Fruit fly (Drosophila melanogaster) whole organism, wandering third instar larva: ENCODE results near the gene CG33666.
"Not testable (repeated sequence)": the region's sequence is repeated elsewhere in the genome, so short reads cannot be mapped to it uniquely, and the experiment has no call there.

Experiments
- CG9705 ChIP-seq: fragments of 200-800 bp; sonication (Bioruptor generic); optimal IDR thresholded peaks from 2 replicates; lab custom pipeline; 2018; ENCODE audit warnings: missing biosample characterization, mild to moderate bottlenecking, missing genetic modification characterization
- CrebA ChIP-seq: fragments of 200-800 bp; sonication (Bioruptor generic); optimal IDR thresholded peaks from 2 replicates; lab custom pipeline; 2016; ENCODE audit warnings: missing biosample characterization, mild to moderate bottlenecking, missing genetic modification characterization, borderline replicate concordance
- Dfd ChIP-seq: fragments of >200 bp; optimal IDR thresholded peaks from 2 replicates; lab custom pipeline; 2017; ENCODE audit warnings: missing biosample characterization, missing genetic modification characterization
- Dif ChIP-seq: fragments of 200-275, 200-300 bp; sonication (Bioruptor generic); optimal IDR thresholded peaks from 2 replicates; lab custom pipeline; 2018; ENCODE audit warnings: missing biosample characterization, missing genetic modification characterization; ENCODE audit not compliant: partially characterized antibody
- GATAd ChIP-seq: sonication (Bioruptor generic); optimal IDR thresholded peaks from 2 replicates; lab custom pipeline; 2016; ENCODE audit warnings: missing biosample characterization, missing genetic modification characterization
- HLH106 ChIP-seq: fragments of 200-800 bp; optimal IDR thresholded peaks from 3 replicates; lab custom pipeline; 2019; ENCODE audit warnings: missing biosample characterization, mild to moderate bottlenecking, missing genetic modification characterization, moderate library complexity
- Hr78 ChIP-seq: fragments of >200 bp; optimal IDR thresholded peaks from 2 replicates; lab custom pipeline; 2017; ENCODE audit warnings: missing biosample characterization, missing genetic modification characterization
- Jra ChIP-seq: sonication (Bioruptor generic); optimal IDR thresholded peaks from 2 replicates; lab custom pipeline; 2016; ENCODE audit warnings: missing biosample characterization, missing genetic modification characterization
- N ChIP-seq: fragments of >200 bp; optimal IDR thresholded peaks from 2 replicates; lab custom pipeline; 2018; ENCODE audit warnings: missing biosample characterization, missing external identifiers, missing genetic modification characterization
- OdsH ChIP-seq: fragments of 200-800 bp; sonication (Bioruptor generic); optimal IDR thresholded peaks from 2 replicates; lab custom pipeline; 2016; ENCODE audit warnings: missing biosample characterization, mild to moderate bottlenecking, missing genetic modification characterization
- Rel ChIP-seq, 2 experiments: fragments of 200-800 bp; sonication (Bioruptor generic) in 1 of 2; optimal IDR thresholded peaks; 2 replicates in 1 of 2; 3 replicates in 1 of 2; lab custom pipeline; 2016 to 2019; ENCODE audit warnings: mild to moderate bottlenecking in 2 of 2, missing biosample characterization in 2 of 2, missing genetic modification characterization in 2 of 2, moderate library complexity in 1 of 2
- Sp1 ChIP-seq: fragments of 200-800 bp; sonication (Bioruptor generic); optimal IDR thresholded peaks from 3 replicates; lab custom pipeline; 2019; ENCODE audit warnings: missing biosample characterization, mild to moderate bottlenecking, missing genetic modification characterization, moderate library complexity
- Vsx2 ChIP-seq: fragments of 200-300, 225-300 bp; sonication (Bioruptor generic); optimal IDR thresholded peaks from 2 replicates; lab custom pipeline; 2018; ENCODE audit warnings: missing biosample characterization, missing genetic modification characterization; ENCODE audit not compliant: partially characterized antibody
- br ChIP-seq: fragments of 200-800 bp; sonication (Bioruptor generic); optimal IDR thresholded peaks from 2 replicates; lab custom pipeline; 2016; ENCODE audit warnings: missing biosample characterization, missing genetic modification characterization
- dl ChIP-seq, 2 experiments: fragments of 175-275, 200-275 bp in 1 of 2; fragments of 200-275 bp in 1 of 2; sonication (Bioruptor generic); optimal IDR thresholded peaks; lab custom pipeline; 2018; ENCODE audit warnings: mild to moderate bottlenecking in 2 of 2, missing biosample characterization in 2 of 2, missing genetic modification characterization in 2 of 2, moderate library complexity in 2 of 2; ENCODE audit not compliant: partially characterized antibody in 2 of 2, insufficient read depth in 1 of 2
- dmrt93B ChIP-seq: fragments of 200-800 bp; sonication (Bioruptor generic); optimal IDR thresholded peaks from 2 replicates; lab custom pipeline; 2018; ENCODE audit warnings: missing biosample characterization, mild to moderate bottlenecking, missing genetic modification characterization
- dsf ChIP-seq: sonication (Bioruptor generic); optimal IDR thresholded peaks from 2 replicates; lab custom pipeline; 2016; ENCODE audit warnings: missing biosample characterization, missing genetic modification characterization, borderline replicate concordance
- ey ChIP-seq: fragments of 200-800 bp; sonication (Bioruptor generic); optimal IDR thresholded peaks from 2 replicates; lab custom pipeline; 2016; ENCODE audit warnings: missing biosample characterization, missing genetic modification characterization
- foxo ChIP-seq, 2 experiments: fragments of 200-800 bp; sonication (Bioruptor generic); optimal IDR thresholded peaks; 2 replicates in 1 of 2; 3 replicates in 1 of 2; lab custom pipeline; 2016 to 2017; ENCODE audit warnings: missing biosample characterization in 2 of 2, missing genetic modification characterization in 2 of 2
- fru ChIP-seq: fragments of 200-800 bp; sonication (Bioruptor generic); optimal IDR thresholded peaks from 3 replicates; lab custom pipeline; 2016; ENCODE audit warnings: missing biosample characterization, mild to moderate bottlenecking, missing genetic modification characterization
- h ChIP-seq: fragments of 200-800 bp; sonication (Bioruptor generic); optimal IDR thresholded peaks from 3 replicates; lab custom pipeline; 2016; ENCODE audit warnings: missing biosample characterization, mild to moderate bottlenecking, missing genetic modification characterization
- psq ChIP-seq: fragments of 200-800 bp; sonication (Bioruptor generic); optimal IDR thresholded peaks from 3 replicates; lab custom pipeline; 2017; ENCODE audit warnings: missing biosample characterization, mild to moderate bottlenecking, missing genetic modification characterization, moderate library complexity
- rgr ChIP-seq: fragments of 200-800 bp; sonication (Bioruptor generic); optimal IDR thresholded peaks from 3 replicates; lab custom pipeline; 2016; ENCODE audit warnings: missing biosample characterization, mild to moderate bottlenecking, missing genetic modification characterization
- sv ChIP-seq: fragments of 200-800 bp; sonication (Bioruptor generic); optimal IDR thresholded peaks from 3 replicates; lab custom pipeline; 2016; ENCODE audit warnings: missing biosample characterization, missing genetic modification characterization

The CG33666 gene

dm6 chrX:6476867-6477266, at the start of gene CG33666:
CG33666 (minus strand) TSS chrX:6476967.
- TF ChIP-seq Hr78, sv, dmrt93B (GFP tag; lab: Kevin White, UChicago): not testable (repeated sequence)

- TF ChIP-seq h (GFP tag; lab: Kevin White, UChicago) (peak; percentile 19), Dif (GFP tag; lab: Kevin White, UChicago) (peak; percentile 20), Jra (GFP tag; lab: Kevin White, UChicago) (no peak), foxo (GFP tag; optimal IDR thresholded peaks at IDR 0.05; lab: Kevin White, UChicago) (peak in 1 of 2 experiments; percentile 19), sv (GFP tag; lab: Kevin White, UChicago) (no peak), rgr (GFP tag; lab: Kevin White, UChicago) (peak; percentile 15), br (GFP tag; lab: Kevin White, UChicago) (no peak), fru (GFP tag; lab: Kevin White, UChicago) (peak; percentile 64), HLH106 (peak; percentile 39), Rel (GFP tag; optimal IDR thresholded peaks at IDR 0.05; lab: Kevin White, UChicago) (no peak), Rel (tag; optimal IDR thresholded peaks at IDR 0.05; lab: Kevin White, UChicago) (peak; percentile 67), Sp1 (GFP tag; lab: Kevin White, UChicago) (peak; percentile 1)
Observed at dm6 chrX:6524217-6524616, 47.5 kb upstream of the CG33666 start, which contains the start of the genes CG42340 and CG3918. CG42340 (minus strand) TSS chrX:6524323. CG3918 (plus strand) TSS chrX:6524464.

dm6 chrX:6513193-6513592, 36.4 kb upstream of the CG33666 start:
- TF ChIP-seq GATAd (GFP tag; lab: Kevin White, UChicago) (no peak), Dfd (GFP tag; lab: Kevin White, UChicago) (peak; percentile 59), h (GFP tag; lab: Kevin White, UChicago) (no peak)

- not testable (repeated sequence) for TF ChIP-seq h, ey, CrebA (GFP tag; lab: Kevin White, UChicago)
Observed at dm6 chrX:6478749-6479148, 2.0 kb upstream of the CG33666 start, which contains the start of gene CG33665. CG33665 (minus strand) TSS chrX:6478849.

- not testable (repeated sequence) for TF ChIP-seq Rel (GFP tag; optimal IDR thresholded peaks at IDR 0.05; lab: Kevin White, UChicago); Rel (tag; optimal IDR thresholded peaks at IDR 0.05; lab: Kevin White, UChicago); Vsx2; CG9705
Observed at dm6 chrX:6472278-6472677, 4.5 kb downstream of the CG33666 start, which contains the start of gene CG33667. CG33667 (minus strand) TSS chrX:6472378.

dm6 chrX:6457888-6458287, 18.9 kb downstream of the CG33666 start:
- TF ChIP-seq OdsH (GFP tag; lab: Kevin White, UChicago) (peak; percentile 6), psq (GFP tag; lab: Kevin White, UChicago) (peak; percentile 6), rgr (GFP tag; lab: Kevin White, UChicago) (peak; percentile 6), dl (GFP tag; optimal IDR thresholded peaks at IDR 0.05; lab: Kevin White, UChicago; ENCODE audit: insufficient read depth in 1 of 2, partially characterized antibody in 2 of 2) (no peak), dsf (no peak)

- TF ChIP-seq Hr78 (GFP tag; lab: Kevin White, UChicago): no peak
- TF ChIP-seq N: no peak
- TF ChIP-seq h (GFP tag; lab: Kevin White, UChicago): peak; percentile 3
- TF ChIP-seq Jra (GFP tag; lab: Kevin White, UChicago): no peak
- peak; percentile 3 for TF ChIP-seq fru (GFP tag; lab: Kevin White, UChicago)
- no peak for TF ChIP-seq sv (GFP tag; lab: Kevin White, UChicago)
- peak; percentile 1 for TF ChIP-seq Dfd (GFP tag; lab: Kevin White, UChicago)
Observed at dm6 chrX:6439495-6439894, 37.3 kb downstream of the CG33666 start.
